Worm (Caenorhabditis elegans): ENCODE measurements around the gene F46C3.2.

DNA sequence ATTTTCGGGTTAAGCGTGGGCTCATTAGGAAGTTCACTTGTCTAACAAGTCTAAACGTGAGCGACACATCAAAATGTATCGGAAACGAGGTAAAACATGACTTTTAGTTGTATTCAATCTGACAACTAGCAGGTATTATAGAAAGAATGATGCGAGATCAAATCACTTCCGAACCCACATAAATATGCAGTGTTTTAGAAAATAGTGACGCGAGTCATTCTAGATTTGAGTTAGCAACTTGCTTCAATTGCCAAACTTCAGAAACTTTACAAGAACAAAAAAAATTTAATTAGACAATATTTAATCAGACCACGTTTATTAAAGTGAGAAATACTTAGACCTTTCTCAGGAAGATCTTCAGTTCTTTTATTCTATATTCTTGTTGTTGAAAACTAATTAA is 38.1 kb upstream of the F46C3.2 start:
- TF ChIP-seq W03F9.2 (tag; optimal IDR thresholded peaks at IDR 0.05), result no peak
- TF ChIP-seq him-1 (tag; optimal IDR thresholded peaks at IDR 0.05), result no peak
- TF ChIP-seq dao-5 (tag; optimal IDR thresholded peaks at IDR 0.05), result no peak
